Worm (Caenorhabditis elegans): Measurements from ENCODE around the gene dhhc-4.

ce11 chrIII:9907574-9907973 is 40.0 kb upstream of the dhhc-4 start:
- no peak for TF ChIP-seq nhr-28 (tag; optimal IDR thresholded peaks at IDR 0.05)
- no peak for TF ChIP-seq nhr-2 (tag; optimal IDR thresholded peaks at IDR 0.05)
- no peak for TF ChIP-seq drap-1 (GFP tag; optimal IDR thresholded peaks at IDR 0.05)
